Worm (Caenorhabditis elegans): ENCODE results near the gene F31F6.3.
A peak's percentile ranks its signal among the peaks of the same experiment; 100 is the strongest.

Gene F31F6.3

DNA sequence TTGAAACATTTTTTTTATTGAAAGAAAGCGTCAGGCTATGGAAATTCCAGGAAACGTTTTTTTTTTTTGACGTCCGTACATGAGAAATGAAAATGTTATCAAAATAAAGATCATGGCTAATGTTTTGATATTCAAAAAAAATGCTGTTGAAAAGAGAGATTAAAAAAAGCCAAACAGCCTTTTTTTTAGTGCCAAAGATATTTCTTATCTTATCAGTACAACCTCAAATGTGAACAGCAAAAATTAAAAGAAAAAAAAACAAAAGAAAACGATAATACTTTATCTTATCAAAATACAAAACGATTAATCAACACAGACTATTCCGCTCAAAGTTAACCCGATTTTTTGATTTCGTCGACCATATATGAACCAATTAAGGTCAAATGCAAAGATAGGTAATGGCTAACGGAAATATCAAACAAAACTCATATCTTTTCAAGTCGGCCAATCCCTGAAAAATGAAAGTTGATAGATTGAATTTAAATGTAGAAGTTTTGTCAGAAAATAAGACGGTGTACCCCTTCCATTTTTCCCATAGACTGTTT is 34.7 kb upstream of the F31F6.3 start:
- TF ChIP-seq blmp-1 (tag; optimal IDR thresholded peaks at IDR 0.05) (peak; percentile 53), sup-37 (GFP tag; optimal IDR thresholded peaks at IDR 0.05) (no peak), F16B12.6 (tag; optimal IDR thresholded peaks at IDR 0.05) (no peak), nhr-47 (tag; optimal IDR thresholded peaks at IDR 0.05) (no peak), snu-23 (GFP tag; optimal IDR thresholded peaks at IDR 0.05) (no peak), grh-1 (GFP tag; IDR thresholded peaks at IDR 0.05) (no peak), mab-9 (GFP tag; IDR thresholded peaks at IDR 0.05) (no peak), elt-3 (tag; optimal IDR thresholded peaks at IDR 0.05) (peak in 2 of 6 experiments; percentile 29 to 61), ets-5 (GFP tag; IDR thresholded peaks at IDR 0.05) (no peak)

DNA sequence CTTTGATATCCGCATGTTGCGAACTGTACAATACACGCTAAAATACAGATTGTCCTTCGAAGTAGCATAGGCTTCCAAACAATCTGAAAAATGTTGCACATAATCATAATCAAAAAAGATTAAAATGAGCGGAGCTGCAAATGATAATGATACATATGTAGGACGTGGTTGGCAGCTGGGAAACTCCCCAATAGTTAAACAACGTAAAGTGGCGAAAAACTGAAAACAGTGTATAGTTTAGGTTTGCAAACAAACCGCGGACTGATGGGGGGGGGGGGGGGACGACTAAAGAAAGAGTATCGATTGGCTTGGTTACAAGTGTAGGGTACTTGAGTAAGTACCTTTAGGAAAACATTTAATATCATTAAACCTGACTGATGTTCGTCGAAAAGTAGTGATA is 32.5 kb upstream of the F31F6.3 start, which contains the start of gene hex-5:
hex-5 (minus strand) TSS at position 101 of the 400 bp plus-strand sequence.
- TF ChIP-seq ceh-8 (GFP tag; optimal IDR thresholded peaks at IDR 0.05) (no peak), aha-1 (tag; optimal IDR thresholded peaks at IDR 0.05) (no peak), mab-9 (GFP tag; IDR thresholded peaks at IDR 0.05) (no peak), nhr-11 (tag; optimal IDR thresholded peaks at IDR 0.05) (no peak), unc-62 (GFP tag; optimal IDR thresholded peaks at IDR 0.05) (no peak), egl-27 (tag; optimal IDR thresholded peaks at IDR 0.05) (no peak), fkh-8 (tag; optimal IDR thresholded peaks at IDR 0.05) (no peak), lir-3 (tag; optimal IDR thresholded peaks at IDR 0.05; ENCODE audit: poor library complexity) (no peak), pax-3 (tag; optimal IDR thresholded peaks at IDR 0.05) (no peak)

DNA sequence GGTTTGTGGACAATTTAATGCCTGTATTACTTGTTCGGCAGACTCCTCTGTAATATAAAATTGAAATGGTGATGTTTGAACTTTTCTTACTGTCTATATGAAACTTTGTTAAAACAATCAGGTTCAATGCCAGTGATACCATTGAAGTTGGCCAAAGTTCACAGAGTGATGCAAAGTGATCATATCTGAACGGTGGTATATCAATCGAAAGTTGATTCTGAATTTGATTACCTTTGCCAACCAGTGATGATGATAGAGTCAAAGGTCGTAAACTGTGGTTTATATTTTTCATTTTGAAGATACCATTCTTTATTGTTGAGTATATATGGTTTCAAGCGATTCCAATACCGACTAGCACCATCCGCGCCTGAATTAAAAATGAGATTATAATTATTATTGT is 30.8 kb upstream of the F31F6.3 start:
- TF ChIP-seq unc-62 (GFP tag; optimal IDR thresholded peaks at IDR 0.05) (no peak), elt-3 (tag; optimal IDR thresholded peaks at IDR 0.05) (peak in 4 of 6 experiments; percentile 7 to 49 (median 24)), blmp-1 (tag; optimal IDR thresholded peaks at IDR 0.05) (peak; percentile 32), lir-3 (tag; optimal IDR thresholded peaks at IDR 0.05; ENCODE audit: poor library complexity) (no peak), hlh-4 (tag; optimal IDR thresholded peaks at IDR 0.05) (no peak)

DNA sequence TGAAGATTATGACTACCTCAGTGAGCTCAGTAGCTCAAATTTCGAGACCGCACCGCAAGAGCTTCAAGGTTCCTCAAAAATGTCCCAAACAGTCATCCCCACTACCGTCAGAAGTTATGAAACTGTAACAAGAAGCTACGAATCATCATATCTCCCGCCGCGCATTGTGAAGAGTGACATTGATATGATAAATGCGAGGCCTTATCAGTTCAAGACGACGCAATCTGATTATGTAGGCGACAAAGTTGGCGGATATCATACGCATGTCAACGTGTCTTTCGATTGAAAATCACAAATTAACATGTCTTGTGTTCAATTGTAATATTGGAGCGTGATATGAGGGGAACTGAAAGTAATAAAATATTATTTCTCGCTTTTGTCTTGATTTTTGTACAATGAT is 27.8 kb upstream of the F31F6.3 start:
- TF ChIP-seq lin-15B (tag; optimal IDR thresholded peaks at IDR 0.05) = no peak
- TF ChIP-seq elt-3 (tag; optimal IDR thresholded peaks at IDR 0.05) = peak in 1 of 6 experiments; percentile 54

DNA sequence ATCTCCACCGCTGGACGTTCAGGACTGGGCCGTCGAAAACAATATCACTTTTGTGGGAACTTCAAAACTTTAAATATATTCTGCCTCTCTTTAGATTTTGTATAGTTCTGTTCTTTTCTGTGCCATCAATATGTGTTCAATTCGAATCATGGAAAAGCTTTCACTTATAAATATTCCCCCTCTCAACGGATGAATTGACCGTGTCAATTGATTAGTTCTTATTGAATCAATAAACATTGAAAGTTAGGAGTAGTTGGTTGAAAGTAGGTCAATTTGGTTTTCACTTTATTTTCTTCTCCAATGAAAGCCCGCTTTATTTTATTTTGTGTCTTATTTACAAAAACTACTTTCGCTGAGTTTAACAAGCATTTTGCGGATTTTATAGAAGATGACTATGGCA is 25.5 kb upstream of the F31F6.3 start, which contains the start of gene lips-8:
lips-8 (plus strand) TSS at position 301 of the 400 bp plus-strand sequence.
- no peak for TF ChIP-seq ceh-8 (GFP tag; optimal IDR thresholded peaks at IDR 0.05)
- no peak for TF ChIP-seq lin-39 (tag; optimal IDR thresholded peaks at IDR 0.05)
- peak; percentile 6 for TF ChIP-seq blmp-1 (tag; optimal IDR thresholded peaks at IDR 0.05)
- no peak for TF ChIP-seq nhr-71 (tag; optimal IDR thresholded peaks at IDR 0.05)

DNA sequence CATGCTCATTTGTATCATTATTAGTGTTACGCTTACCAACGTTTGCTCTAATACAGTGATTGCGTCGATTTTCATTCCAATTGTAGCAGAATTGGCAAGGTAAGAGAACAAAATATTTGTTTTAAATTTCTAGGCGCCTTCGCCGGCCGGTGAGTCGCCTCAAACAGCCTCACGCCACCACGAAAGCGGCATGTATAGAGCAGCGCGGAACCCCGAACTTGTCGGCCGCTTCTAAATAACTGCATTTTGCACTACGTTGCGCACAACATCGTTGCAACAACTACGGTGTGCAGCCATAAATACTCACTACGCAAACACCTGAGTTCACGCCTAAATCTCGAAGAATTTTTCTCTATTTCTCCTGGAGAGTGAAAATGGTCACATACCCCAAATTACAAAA is 24.5 kb upstream of the F31F6.3 start:
- TF ChIP-seq efl-1 (optimal IDR thresholded peaks at IDR 0.05) (no peak), efl-1 (GFP tag; optimal IDR thresholded peaks at IDR 0.05 in 1 of 2) (peak in 1 of 2 experiments; percentile 3), ama-1 (optimal IDR thresholded peaks at IDR 0.05) (no peak), sptf-1 (tag; optimal IDR thresholded peaks at IDR 0.05) (no peak), snpc-4 (tag; optimal IDR thresholded peaks at IDR 0.05) (peak; percentile 49)

DNA sequence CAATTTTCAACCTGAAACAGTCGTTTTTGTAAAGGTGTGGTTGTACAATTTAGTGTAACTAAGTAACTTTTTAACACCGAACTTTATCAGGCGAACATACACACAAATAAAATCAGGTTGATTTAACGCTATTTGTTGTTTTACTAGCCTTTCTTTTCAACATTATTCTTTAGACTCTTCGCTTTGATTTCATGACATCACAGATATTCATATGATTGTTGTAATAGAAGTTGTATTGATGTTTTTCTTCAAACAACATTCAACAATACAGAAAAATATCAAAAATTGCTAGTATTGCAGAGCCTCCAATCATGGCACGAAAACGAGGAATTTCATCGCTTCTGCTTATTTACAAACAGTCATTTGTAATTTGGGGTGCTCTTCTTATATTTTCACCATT is 22.2 kb upstream of the F31F6.3 start, which contains the start of gene nac-1:
nac-1 (plus strand) TSS at position 301 of the 400 bp plus-strand sequence.
- TF ChIP-seq swsn-7 (tag; optimal IDR thresholded peaks at IDR 0.05) (no peak), ceh-63 (GFP tag; optimal IDR thresholded peaks at IDR 0.05) (no peak), dpl-1 (GFP tag; optimal IDR thresholded peaks at IDR 0.05) (no peak), lir-3 (tag; optimal IDR thresholded peaks at IDR 0.05; ENCODE audit: poor library complexity) (no peak)

Measured in whole organism, L1 larva.